Fruit fly (Drosophila melanogaster): ENCODE results near the gene CG3987.

The CG3987 gene

dm6 chr3R:15117765-15118164 is 22.0 kb upstream of the CG3987 start (continued):
- TF ChIP-seq vnd (GFP tag; IDR thresholded peaks at IDR 0.05; ENCODE audit: partially characterized antibody) (no peak), dati (GFP tag; IDR thresholded peaks at IDR 0.05) (no peak), CG18476 (GFP tag; optimal IDR thresholded peaks at IDR 0.05) (no peak), Hr3 (GFP tag; optimal IDR thresholded peaks at IDR 0.05) (no peak), Optix (GFP tag; IDR thresholded peaks at IDR 0.05) (no peak), Dp (GFP tag; optimal IDR thresholded peaks at IDR 0.05) (no peak), CG6791 (GFP tag; IDR thresholded peaks at IDR 0.05; ENCODE audit: partially characterized antibody) (no peak), CG17328 (GFP tag; IDR thresholded peaks at IDR 0.05) (no peak), CG9437 (GFP tag; optimal IDR thresholded peaks at IDR 0.05) (no peak), chm (GFP tag; IDR thresholded peaks at IDR 0.05) (no peak), CG8765 (GFP tag; IDR thresholded peaks at IDR 0.05) (no peak), CG15479 (GFP tag; optimal IDR thresholded peaks at IDR 0.05) (no peak), CG9817 (tag; optimal IDR thresholded peaks at IDR 0.05) (no peak), Ssrp (tag; optimal IDR thresholded peaks at IDR 0.05) (no peak), Dref (GFP tag; IDR thresholded peaks at IDR 0.05) (no peak), cato (GFP tag; optimal IDR thresholded peaks at IDR 0.05; ENCODE audit: borderline replicate concordance) (no peak), CG8388 (GFP tag; optimal IDR thresholded peaks at IDR 0.05) (peak; percentile 38), knrl (GFP tag; IDR thresholded peaks at IDR 0.05; ENCODE audit: partially characterized antibody) (no peak), ci (GFP tag; IDR thresholded peaks at IDR 0.05) (no peak), CG12942 (GFP tag; optimal IDR thresholded peaks at IDR 0.05) (no peak), CG4360 (GFP tag; IDR thresholded peaks at IDR 0.05) (no peak), Nf-YB (GFP tag; optimal IDR thresholded peaks at IDR 0.05) (no peak), CG12659 (GFP tag; optimal IDR thresholded peaks at IDR 0.05) (no peak), CG10366 (GFP tag; IDR thresholded peaks at IDR 0.05) (no peak; the same call in 1 of the 2 replicates), lmd (GFP tag; IDR thresholded peaks at IDR 0.05) (no peak), inv (GFP tag; IDR thresholded peaks at IDR 0.05; ENCODE audit: partially characterized antibody) (no peak), psq (GFP tag; optimal IDR thresholded peaks at IDR 0.05) (no peak), CG10959 (GFP tag; IDR thresholded peaks at IDR 0.05) (no peak), fd102C (GFP tag; optimal IDR thresholded peaks at IDR 0.05) (no peak), HmgZ (tag; optimal IDR thresholded peaks at IDR 0.05) (no peak), TFAM (GFP tag; optimal IDR thresholded peaks at IDR 0.05) (no peak), amos (GFP tag; IDR thresholded peaks at IDR 0.05; ENCODE audit: partially characterized antibody) (no peak), grn (GFP tag; optimal IDR thresholded peaks at IDR 0.05) (no peak), Dbx (GFP tag; IDR thresholded peaks at IDR 0.05) (no peak), CG17912 (GFP tag; optimal IDR thresholded peaks at IDR 0.05) (no peak), dimm (GFP tag; IDR thresholded peaks at IDR 0.05) (no peak), gcm (GFP tag; optimal IDR thresholded peaks at IDR 0.05) (peak; percentile 21), croc (GFP tag; conservative IDR thresholded peaks at IDR 0.05) (no peak), CG7357 (GFP tag; IDR thresholded peaks at IDR 0.05) (0 out of 3 replicates have a peak, but pooled peaks have one; percentile 28), Scr (GFP tag; IDR thresholded peaks at IDR 0.05; ENCODE audit: partially characterized antibody) (no peak), Six4 (GFP tag; optimal IDR thresholded peaks at IDR 0.05) (no peak), phol (tag; optimal IDR thresholded peaks at IDR 0.05) (peak; percentile 49), sd (tag; optimal IDR thresholded peaks at IDR 0.05) (peak; percentile 42), Sox102F (GFP tag; optimal IDR thresholded peaks at IDR 0.05) (peak; percentile 58), ERR (GFP tag; optimal IDR thresholded peaks at IDR 0.05) (no peak), CG14050 (GFP tag; IDR thresholded peaks at IDR 0.05) (no peak; the same call in 2 of the 3 replicates), CG30403 (GFP tag; optimal IDR thresholded peaks at IDR 0.05) (peak; percentile 44), CG17186 (GFP tag; optimal IDR thresholded peaks at IDR 0.05) (no peak), CG12236 (GFP tag; optimal IDR thresholded peaks at IDR 0.05) (no peak), CG43689 (GFP tag; IDR thresholded peaks at IDR 0.05) (no peak), CG13287 (GFP tag; IDR thresholded peaks at IDR 0.05; ENCODE audit: partially characterized antibody) (no peak)

Data from whole organism, embryonic.